Worm (Caenorhabditis elegans): ENCODE measurements around the gene C05E4.15.
A peak's percentile ranks its signal among the peaks of the same experiment; 100 is the strongest.

C05E4.15 gene

ce11 chrV:731330-731729, 29.8 kb downstream of the C05E4.15 start (continued):
- TF ChIP-seq rcor-1 (GFP tag; IDR thresholded peaks at IDR 0.05) (peak; percentile 47; the same call in 1 of the 2 replicates), repo-1 (tag; optimal IDR thresholded peaks at IDR 0.05) (peak; percentile 78), lir-1 (GFP tag; conservative IDR thresholded peaks at IDR 0.05) (peak; percentile 73), Y95B8A.8 (GFP tag; IDR thresholded peaks at IDR 0.05) (peak; percentile 74; the same call in 1 of the 2 replicates), egl-44 (GFP tag; IDR thresholded peaks at IDR 0.05) (peak; percentile 88; the same call in 1 of the 2 replicates), nfya-1 (tag; optimal IDR thresholded peaks at IDR 0.05; ENCODE audit: borderline replicate concordance, insufficient read depth) (no peak), F52B5.7 (tag; optimal IDR thresholded peaks at IDR 0.05) (peak; percentile 76), ceh-27 (GFP tag; optimal IDR thresholded peaks at IDR 0.05) (peak; percentile 41), ama-1 (optimal IDR thresholded peaks at IDR 0.05) (peak; percentile 1), ama-1 (GFP tag; optimal IDR thresholded peaks at IDR 0.05) (no peak), ekl-4 (GFP tag; IDR thresholded peaks at IDR 0.05) (peak; percentile 78), madf-10 (tag; optimal IDR thresholded peaks at IDR 0.05) (peak; percentile 79), somi-1 (GFP tag; optimal IDR thresholded peaks at IDR 0.05) (peak; percentile 89), hlh-12 (tag; optimal IDR thresholded peaks at IDR 0.05) (no peak), chd-7 (tag; optimal IDR thresholded peaks at IDR 0.05) (peak; percentile 93), lin-40 (tag; optimal IDR thresholded peaks at IDR 0.05) (peak; percentile 75), snpc-4 (GFP tag; optimal IDR thresholded peaks at IDR 0.05) (no peak), snpc-4 (tag; optimal IDR thresholded peaks at IDR 0.05) (peak in 2 of 4 experiments; percentile 41 to 47), hsf-1 (GFP tag; IDR thresholded peaks at IDR 0.05) (no peak), die-1 (tag; optimal IDR thresholded peaks at IDR 0.05) (peak; percentile 57), sea-2 (GFP tag; IDR thresholded peaks at IDR 0.05) (0 out of 2 replicates have a peak, but pooled peaks have one; percentile 11), nhr-90 (tag; optimal IDR thresholded peaks at IDR 0.05) (peak; percentile 79), let-526 (GFP tag; IDR thresholded peaks at IDR 0.05) (peak; percentile 96)

DNA sequence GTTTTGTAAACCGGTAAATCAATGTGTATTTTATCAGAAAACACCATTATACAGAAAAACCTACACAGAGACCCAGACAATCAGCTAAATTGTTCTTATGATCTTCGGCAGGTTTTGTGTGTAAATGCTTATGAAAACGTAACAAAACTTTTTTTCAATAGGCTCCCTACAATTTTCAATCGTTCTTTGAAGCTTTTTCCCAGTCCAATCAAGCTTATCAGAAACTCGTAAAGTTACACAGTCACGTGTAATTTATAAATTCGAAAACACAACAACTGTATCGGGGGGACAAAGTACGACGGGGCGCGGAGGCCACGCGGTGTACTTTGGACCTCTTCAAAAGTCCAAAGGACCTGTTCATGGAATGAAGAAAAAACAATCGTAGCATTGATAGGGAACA, 30.9 kb downstream of the C05E4.15 start:
- TF ChIP-seq snpc-1.3 (tag; optimal IDR thresholded peaks at IDR 0.05; ENCODE audit: insufficient read depth): no peak
- peak; percentile 25 for TF ChIP-seq ZK185.1 (tag; optimal IDR thresholded peaks at IDR 0.05; ENCODE audit: poor library complexity, severe bottlenecking)
- TF ChIP-seq D2030.7 (GFP tag; IDR thresholded peaks at IDR 0.05): no peak
- no peak for TF ChIP-seq lsl-1 (GFP tag; optimal IDR thresholded peaks at IDR 0.05)
- peak; percentile 25 for TF ChIP-seq somi-1 (GFP tag; optimal IDR thresholded peaks at IDR 0.05)
- TF ChIP-seq hmg-1.2 (GFP tag; IDR thresholded peaks at IDR 0.05): peak; percentile 27; the same call in 1 of the 2 replicates
- TF ChIP-seq nfya-2 (GFP tag; IDR thresholded peaks at IDR 0.05): no peak
- no peak for TF ChIP-seq hlh-26 (GFP tag; conservative IDR thresholded peaks at IDR 0.05)
- no peak for TF ChIP-seq him-1 (tag; optimal IDR thresholded peaks at IDR 0.05)
- no peak for TF ChIP-seq ets-4 (GFP tag; optimal IDR thresholded peaks at IDR 0.05)
- TF ChIP-seq F23B12.7 (tag; optimal IDR thresholded peaks at IDR 0.05; ENCODE audit: insufficient read depth): no peak
- TF ChIP-seq nhr-80 (tag; optimal IDR thresholded peaks at IDR 0.05): peak; percentile 54
- TF ChIP-seq ekl-4 (GFP tag; IDR thresholded peaks at IDR 0.05): no peak
- no peak for TF ChIP-seq ztf-25 (GFP tag; IDR thresholded peaks at IDR 0.05)
- peak; percentile 51 for TF ChIP-seq tbp1 (GFP tag; optimal IDR thresholded peaks at IDR 0.05)
- no peak for TF ChIP-seq die-1 (tag; optimal IDR thresholded peaks at IDR 0.05)
- TF ChIP-seq Y95B8A.8 (GFP tag; IDR thresholded peaks at IDR 0.05): 0 out of 2 replicates have a peak, but pooled peaks have one; percentile 36
- TF ChIP-seq C17E4.6 (GFP tag; IDR thresholded peaks at IDR 0.05): no peak
- no peak for TF ChIP-seq aptf-3 (GFP tag; IDR thresholded peaks at IDR 0.05)
- TF ChIP-seq mcd-1 (GFP tag; IDR thresholded peaks at IDR 0.05): no peak
- peak; percentile 37; the same call in 1 of the 2 replicates for TF ChIP-seq cebp-1 (GFP tag; IDR thresholded peaks at IDR 0.05)
- TF ChIP-seq cebp-1 (tag; optimal IDR thresholded peaks at IDR 0.05): peak; percentile 71
- TF ChIP-seq C06A6.2 (GFP tag; conservative IDR thresholded peaks at IDR 0.05): no peak; the same call in 1 of the 2 replicates
- no peak for TF ChIP-seq ama-1 (optimal IDR thresholded peaks at IDR 0.05)
- no peak for TF ChIP-seq ama-1 (GFP tag; optimal IDR thresholded peaks at IDR 0.05)
- TF ChIP-seq chd-7 (tag; optimal IDR thresholded peaks at IDR 0.05): peak; percentile 66
- TF ChIP-seq ztf-26 (tag; optimal IDR thresholded peaks at IDR 0.05): peak; percentile 20
- peak; percentile 68; the same call in 1 of the 2 replicates for TF ChIP-seq Y53G8AR.9 (GFP tag; conservative IDR thresholded peaks at IDR 0.05)
- TF ChIP-seq tlf-1 (GFP tag; optimal IDR thresholded peaks at IDR 0.05): peak; percentile 46
- TF ChIP-seq nfyb-1 (GFP tag; IDR thresholded peaks at IDR 0.05): peak; percentile 81
- no peak for TF ChIP-seq rpc-1 (optimal IDR thresholded peaks at IDR 0.05)
- no peak for TF ChIP-seq rpc-1 (tag; optimal IDR thresholded peaks at IDR 0.05)
- TF ChIP-seq madf-10 (tag; optimal IDR thresholded peaks at IDR 0.05): no peak

All from whole organism, young adult.